Fruit fly (Drosophila melanogaster) whole organism, embryonic: ENCODE data around the gene ecd.

Experiments
- Adf1 ChIP-seq: fragments of 200-800 bp; sonication (Bioruptor generic); IDR thresholded peaks from 2 replicates; pipeline ENCODE4 v1.3.6; 2022; ENCODE audit warnings: missing biosample characterization, missing genetic modification characterization
- Aef1 ChIP-seq: fragments of 200-800 bp; sonication (Bioruptor generic); IDR thresholded peaks from 3 replicates; pipeline ENCODE4 v1.3.6; 2022; ENCODE audit warnings: missing biosample characterization, missing genetic modification characterization
- BEAF-32 ChIP-seq: fragments of 200-800 bp; sonication (Bioruptor generic); optimal IDR thresholded peaks from 3 replicates; lab custom pipeline; 2017; ENCODE audit warnings: missing biosample characterization, missing genetic modification characterization, mild to moderate bottlenecking, moderate library complexity, missing genetic modification reagents
- Blimp-1 ChIP-seq: fragments of 200-800 bp; sonication (Bioruptor generic); optimal IDR thresholded peaks from 3 replicates; lab custom pipeline; 2018; ENCODE audit warnings: missing biosample characterization, missing genetic modification characterization, mild to moderate bottlenecking, moderate library complexity, missing genetic modification reagents
- CG10274 ChIP-seq: fragments of 200-800 bp; sonication (Bioruptor generic); optimal IDR thresholded peaks from 3 replicates; lab custom pipeline; 2017; ENCODE audit warnings: missing biosample characterization, mild to moderate bottlenecking, missing genetic modification characterization
- CG12236 ChIP-seq: fragments of 200-800 bp; sonication (Bioruptor generic); optimal IDR thresholded peaks from 2 replicates; lab custom pipeline; 2016; ENCODE audit warnings: missing biosample characterization, missing genetic modification characterization
- CG13287 ChIP-seq: fragments of 200-800 bp; sonication (Bioruptor generic); IDR thresholded peaks from 2 replicates; pipeline ENCODE4 v1.3.6; 2022; ENCODE audit warnings: missing biosample characterization, missing genetic modification characterization; ENCODE audit not compliant: partially characterized antibody
- CG13296 ChIP-seq: fragments of 200-800 bp; sonication (Bioruptor generic); optimal IDR thresholded peaks from 3 replicates; lab custom pipeline; 2018; ENCODE audit warnings: missing biosample characterization, mild to moderate bottlenecking, missing genetic modification characterization
- CG14710 ChIP-seq: fragments of 200-800 bp; sonication (Bioruptor generic); optimal IDR thresholded peaks from 3 replicates; lab custom pipeline; 2019; ENCODE audit warnings: missing biosample characterization, mild to moderate bottlenecking, missing genetic modification characterization, moderate library complexity
- CG14860 ChIP-seq: fragments of 200-800 bp; sonication (Bioruptor generic); IDR thresholded peaks from 3 replicates; pipeline ENCODE4 v1.3.6; 2022; ENCODE audit warnings: missing biosample characterization, missing genetic modification characterization; ENCODE audit not compliant: partially characterized antibody
- CG15514 ChIP-seq: fragments of 200-800 bp; sonication (Bioruptor generic); optimal IDR thresholded peaks from 3 replicates; lab custom pipeline; 2017; ENCODE audit warnings: missing biosample characterization, missing genetic modification characterization, mild to moderate bottlenecking, moderate library complexity, missing genetic modification reagents
- CG3163 ChIP-seq: fragments of 200-800 bp; sonication (Bioruptor generic); optimal IDR thresholded peaks from 3 replicates; lab custom pipeline; 2016; ENCODE audit warnings: missing biosample characterization, missing genetic modification characterization
- CG33213 ChIP-seq: fragments of 200-800 bp; sonication (Bioruptor generic); optimal IDR thresholded peaks from 3 replicates; lab custom pipeline; 2016; ENCODE audit warnings: missing biosample characterization, missing genetic modification characterization
- CG4282 ChIP-seq: fragments of 200-800 bp; sonication (Bioruptor generic); optimal IDR thresholded peaks from 2 replicates; lab custom pipeline; 2016; ENCODE audit warnings: missing biosample characterization, missing genetic modification characterization
- CG6791 ChIP-seq: fragments of 200-800 bp; sonication (Bioruptor generic); IDR thresholded peaks from 3 replicates; pipeline ENCODE4 v1.3.6; 2022; ENCODE audit warnings: missing biosample characterization, missing genetic modification characterization; ENCODE audit not compliant: partially characterized antibody
- CG7271 ChIP-seq: fragments of 200-800 bp; sonication (Bioruptor generic); optimal IDR thresholded peaks from 2 replicates; lab custom pipeline; 2018; ENCODE audit warnings: missing biosample characterization, mild to moderate bottlenecking, missing genetic modification characterization, moderate library complexity
- CG7556 ChIP-seq: fragments of 200-800 bp; sonication (Bioruptor generic); optimal IDR thresholded peaks from 2 replicates; lab custom pipeline; 2017; ENCODE audit warnings: missing biosample characterization, mild to moderate bottlenecking, missing genetic modification characterization
- CG7745 ChIP-seq: fragments of 200-800 bp; sonication (Bioruptor generic); optimal IDR thresholded peaks from 2 replicates; lab custom pipeline; 2018; ENCODE audit warnings: missing biosample characterization, mild to moderate bottlenecking, missing genetic modification characterization, moderate library complexity
- CG7928 ChIP-seq: fragments of 200-800 bp; sonication (Bioruptor generic); optimal IDR thresholded peaks from 2 replicates; lab custom pipeline; 2017; ENCODE audit warnings: missing biosample characterization, mild to moderate bottlenecking, missing genetic modification characterization
- CG8359 ChIP-seq: fragments of 200-800 bp; sonication (Bioruptor generic); optimal IDR thresholded peaks from 2 replicates; lab custom pipeline; 2017; ENCODE audit warnings: missing biosample characterization, mild to moderate bottlenecking, missing genetic modification characterization, borderline replicate concordance
- CG8388 ChIP-seq: fragments of 200-800 bp; sonication (Bioruptor generic); optimal IDR thresholded peaks from 2 replicates; lab custom pipeline; 2019; ENCODE audit warnings: missing biosample characterization, mild to moderate bottlenecking, missing genetic modification characterization, moderate library complexity
- CG9932 ChIP-seq: fragments of 200-800 bp; sonication (Bioruptor generic); IDR thresholded peaks from 2 replicates; pipeline ENCODE4 v1.3.6; 2022; ENCODE audit warnings: missing biosample characterization, missing genetic modification characterization
- Chrac-16 ChIP-seq: fragments of 200-800 bp; sonication (Bioruptor generic); optimal IDR thresholded peaks from 3 replicates; lab custom pipeline; 2016; ENCODE audit warnings: missing biosample characterization, missing genetic modification characterization
- D19A ChIP-seq: fragments of 200-800 bp; optimal IDR thresholded peaks from 3 replicates; lab custom pipeline; 2019; ENCODE audit warnings: missing biosample characterization, mild to moderate bottlenecking, missing genetic modification characterization, moderate library complexity
- Dbx ChIP-seq: fragments of 200-800 bp; sonication (Bioruptor generic); IDR thresholded peaks from 3 replicates; pipeline ENCODE4 v1.3.6; 2022; ENCODE audit warnings: missing biosample characterization, missing genetic modification characterization
- Doc3 ChIP-seq: fragments of 200-800 bp; sonication (Bioruptor generic); IDR thresholded peaks from 3 replicates; pipeline ENCODE4 v1.3.6; 2022; ENCODE audit warnings: missing biosample characterization, missing genetic modification characterization; ENCODE audit not compliant: partially characterized antibody
- Dp ChIP-seq: fragments of 200-800 bp; sonication (Bioruptor generic); optimal IDR thresholded peaks from 2 replicates; lab custom pipeline; 2018; ENCODE audit warnings: missing biosample characterization, mild to moderate bottlenecking, missing genetic modification characterization, moderate library complexity
- Elba2 ChIP-seq: fragments of 200-800 bp; sonication (Bioruptor generic); optimal IDR thresholded peaks from 3 replicates; lab custom pipeline; 2016; ENCODE audit warnings: missing biosample characterization, missing genetic modification characterization
- Gsc ChIP-seq: fragments of 200-800 bp; sonication (Bioruptor generic); IDR thresholded peaks from 2 replicates; pipeline ENCODE4 v1.3.6; 2022; ENCODE audit warnings: missing biosample characterization, missing genetic modification characterization
- H15 ChIP-seq: fragments of 200-800 bp; sonication (Bioruptor generic); IDR thresholded peaks from 3 replicates; pipeline ENCODE4 v1.3.6; 2022; ENCODE audit warnings: missing biosample characterization, missing genetic modification characterization
- Hand ChIP-seq: fragments of 200-800 bp; sonication (Bioruptor generic); optimal IDR thresholded peaks from 2 replicates; lab custom pipeline; 2017; ENCODE audit warnings: mild to moderate bottlenecking, missing biosample characterization, missing genetic modification reagents, missing genetic modification characterization
- HmgZ ChIP-seq: fragments of 200-800 bp; sonication (Bioruptor generic); optimal IDR thresholded peaks from 2 replicates; lab custom pipeline; 2018; ENCODE audit warnings: missing biosample characterization, mild to moderate bottlenecking, missing genetic modification characterization
- Hr3 ChIP-seq: fragments of 200-800 bp; sonication (Bioruptor generic); optimal IDR thresholded peaks from 3 replicates; lab custom pipeline; 2016; ENCODE audit warnings: missing biosample characterization, missing genetic modification characterization
- Hr78 ChIP-seq, 2 experiments: fragments of 200-800 bp in 1 of 2; fragments of >200 bp in 1 of 2; sonication (Bioruptor generic) in 1 of 2; optimal IDR thresholded peaks; 2 replicates each; lab custom pipeline; 2017 to 2019; ENCODE audit warnings: missing biosample characterization in 2 of 2, missing genetic modification characterization in 2 of 2, mild to moderate bottlenecking in 1 of 2, moderate library complexity in 1 of 2
- Rfx ChIP-seq: fragments of 200-800 bp; sonication (Bioruptor generic); IDR thresholded peaks from 2 replicates; pipeline ENCODE4 v1.3.6; 2022; ENCODE audit warnings: missing biosample characterization, missing genetic modification characterization
- Rx ChIP-seq: fragments of 200-800 bp; sonication (Bioruptor generic); IDR thresholded peaks from 2 replicates; pipeline ENCODE4 v1.3.6; 2022; ENCODE audit warnings: missing biosample characterization, missing genetic modification characterization
- Sox102F ChIP-seq: fragments of 200-800 bp; sonication (Bioruptor generic); optimal IDR thresholded peaks from 2 replicates; lab custom pipeline; 2018; ENCODE audit warnings: missing biosample characterization, mild to moderate bottlenecking, missing genetic modification characterization, moderate library complexity
- ato ChIP-seq: fragments of 200-800 bp; sonication (Bioruptor generic); IDR thresholded peaks from 2 replicates; pipeline ENCODE4 v1.3.6; 2022; ENCODE audit warnings: missing biosample characterization, missing genetic modification characterization; ENCODE audit not compliant: partially characterized antibody
- btn ChIP-seq: fragments of 200-800 bp; sonication (Bioruptor generic); optimal IDR thresholded peaks from 2 replicates; lab custom pipeline; 2016; ENCODE audit warnings: missing biosample characterization, missing genetic modification characterization
- crc ChIP-seq: fragments of 200-800 bp; sonication (Bioruptor generic); optimal IDR thresholded peaks from 2 replicates; lab custom pipeline; 2016; ENCODE audit warnings: missing biosample characterization, missing genetic modification characterization
- grn ChIP-seq: fragments of 200-800 bp; sonication (Bioruptor generic); optimal IDR thresholded peaks from 3 replicates; lab custom pipeline; 2017; ENCODE audit warnings: missing biosample characterization, missing genetic modification characterization
- lola ChIP-seq, 3 experiments: fragments of >200 bp in 2 of 3; fragments of 200-800 bp in 1 of 3; sonication (Bioruptor generic) in 1 of 3; optimal IDR thresholded peaks; 2 replicates each; lab custom pipeline; 2017 to 2019; ENCODE audit warnings: missing biosample characterization in 3 of 3, missing genetic modification characterization in 3 of 3, mild to moderate bottlenecking in 1 of 3, moderate library complexity in 1 of 3
- peb ChIP-seq: fragments of 200-800 bp; sonication (Bioruptor generic); IDR thresholded peaks from 2 replicates; pipeline ENCODE4 v1.3.6; 2022; ENCODE audit warnings: missing biosample characterization, missing genetic modification characterization
- pum ChIP-seq: fragments of 200-800 bp; sonication (Bioruptor generic); optimal IDR thresholded peaks from 2 replicates; lab custom pipeline; 2016; ENCODE audit warnings: missing biosample characterization, missing genetic modification characterization
- scrt ChIP-seq: fragments of 200-800 bp; sonication (Bioruptor generic); optimal IDR thresholded peaks from 2 replicates; lab custom pipeline; 2018; ENCODE audit warnings: missing biosample characterization, mild to moderate bottlenecking, missing genetic modification characterization, moderate library complexity
- sima ChIP-seq: fragments of 200-800 bp; sonication (Bioruptor generic); optimal IDR thresholded peaks from 2 replicates; lab custom pipeline; 2016; ENCODE audit warnings: missing biosample characterization, missing genetic modification characterization
- unpg ChIP-seq: fragments of 200-800 bp; sonication (Bioruptor generic); optimal IDR thresholded peaks from 3 replicates; lab custom pipeline; 2018; ENCODE audit warnings: missing biosample characterization, mild to moderate bottlenecking, missing genetic modification characterization, moderate library complexity
- vfl ChIP-seq: fragments of 200-800 bp; sonication (Bioruptor generic); optimal IDR thresholded peaks from 2 replicates; lab custom pipeline; 2016; ENCODE audit warnings: missing biosample characterization, missing genetic modification characterization

ecd gene

dm6 chr3L:2265692-2266444 lies at the start of gene ecd, which contains the start of gene CG13806 (continued):
- TF ChIP-seq Adf1 (GFP tag; lab: Robert Waterston, UW) (peak; percentile 56), ato (GFP tag; lab: Robert Waterston, UW) (peak; percentile 91), CG13287 (GFP tag; lab: Robert Waterston, UW) (peak; percentile 94), lola (GFP tag; optimal IDR thresholded peaks at IDR 0.05; lab: Kevin White, UChicago) (no peak), CG8388 (peak; percentile 32), CG13296 (GFP tag; lab: Kevin White, UChicago) (no peak), Hr78 (GFP tag; optimal IDR thresholded peaks at IDR 0.05; lab: Kevin White, UChicago) (peak in 1 of 2 experiments; percentile 1), scrt (no peak), CG7745 (tag; lab: Kevin White, UChicago) (no peak), Dp (GFP tag; lab: Kevin White, UChicago) (peak; percentile 30), CG3163 (peak; percentile 56), CG14710 (tag; lab: Kevin White, UChicago) (peak; percentile 73), peb (GFP tag; lab: Robert Waterston, UW) (no peak), Dbx (GFP tag; lab: Robert Waterston, UW) (peak; percentile 72), pum (GFP tag; lab: Kevin White, UChicago) (peak; percentile 23), vfl (GFP tag; lab: Kevin White, UChicago) (peak; percentile 39), BEAF-32 (peak; percentile 96), CG7556 (GFP tag; lab: Kevin White, UChicago) (no peak), Rx (no peak), CG12236 (no peak), CG14860 (GFP tag; lab: Robert Waterston, UW) (peak; percentile 81), CG7271 (tag; lab: Kevin White, UChicago) (no peak), btn (GFP tag; lab: Kevin White, UChicago) (no peak), Doc3 (GFP tag; lab: Robert Waterston, UW) (peak; percentile 93), CG15514 (GFP tag; lab: Kevin White, UChicago) (peak; percentile 75), CG33213 (GFP tag; lab: Kevin White, UChicago) (peak; percentile 83), grn (peak; percentile 71), unpg (GFP tag; lab: Kevin White, UChicago) (no peak), Aef1 (GFP tag; lab: Robert Waterston, UW) (no peak), H15 (GFP tag; lab: Robert Waterston, UW) (no peak), CG6791 (peak; percentile 97), HmgZ (peak; percentile 55), sima (GFP tag; lab: Kevin White, UChicago) (no peak), CG4282 (GFP tag; lab: Kevin White, UChicago) (no peak), Gsc (GFP tag; lab: Robert Waterston, UW) (no peak), Blimp-1 (GFP tag; lab: Kevin White, UChicago) (no peak), Hr3 (GFP tag; lab: Kevin White, UChicago) (no peak), CG9932 (GFP tag; lab: Robert Waterston, UW) (peak; percentile 86), Rfx (peak; percentile 84), Hand (GFP tag; lab: Kevin White, UChicago) (no peak), crc (GFP tag; lab: Kevin White, UChicago) (no peak), Elba2 (GFP tag; lab: Kevin White, UChicago) (no peak), Sox102F (GFP tag; lab: Kevin White, UChicago) (no peak), Chrac-16 (GFP tag; lab: Kevin White, UChicago) (peak; percentile 49), D19A (tag; lab: Kevin White, UChicago) (no peak), CG10274 (GFP tag; lab: Kevin White, UChicago) (no peak), CG7928 (GFP tag; lab: Kevin White, UChicago) (peak; percentile 17), CG8359 (GFP tag; lab: Kevin White, UChicago) (no peak)
